Fruit fly (Drosophila melanogaster) whole organism, prepupa: ENCODE measurements around the gene beta-PheRS.

Source experiments
- CG10631 ChIP-seq: fragments of 200-800 bp; sonication (Bioruptor generic); optimal IDR thresholded peaks from 2 replicates; lab custom pipeline; 2016; ENCODE audit warnings: missing biosample characterization, missing genetic modification characterization
- CG11762 ChIP-seq: fragments of 200-800 bp; sonication (Bioruptor generic); optimal IDR thresholded peaks from 3 replicates; lab custom pipeline; 2016; ENCODE audit warnings: missing biosample characterization, missing genetic modification characterization; ENCODE audit not compliant: insufficient read depth
- CG11902 ChIP-seq: fragments of 200-800 bp; sonication (Bioruptor generic); optimal IDR thresholded peaks from 3 replicates; lab custom pipeline; 2016; ENCODE audit warnings: missing biosample characterization, missing genetic modification characterization
- CG1621 ChIP-seq: fragments of 200-800 bp; sonication (Bioruptor generic); optimal IDR thresholded peaks from 3 replicates; lab custom pipeline; 2018; ENCODE audit warnings: missing biosample characterization, mild to moderate bottlenecking, missing genetic modification characterization
- CG16779 ChIP-seq: fragments of 200-800 bp; sonication (Bioruptor generic); optimal IDR thresholded peaks from 3 replicates; lab custom pipeline; 2017; ENCODE audit warnings: missing biosample characterization, mild to moderate bottlenecking, missing genetic modification characterization
- CG31627 ChIP-seq: fragments of 200-800 bp; sonication (Bioruptor generic); optimal IDR thresholded peaks from 3 replicates; lab custom pipeline; 2016; ENCODE audit warnings: missing biosample characterization, missing genetic modification characterization
- CG32006 ChIP-seq: fragments of 200-800 bp; sonication (Bioruptor generic); optimal IDR thresholded peaks from 3 replicates; lab custom pipeline; 2017; ENCODE audit warnings: missing biosample characterization, mild to moderate bottlenecking, missing genetic modification characterization
- CG34406 ChIP-seq: fragments of 200-800 bp; sonication (Bioruptor generic); optimal IDR thresholded peaks from 3 replicates; lab custom pipeline; 2016; ENCODE audit warnings: missing biosample characterization, missing genetic modification characterization
- CG3919 ChIP-seq: fragments of 200-800 bp; sonication (Bioruptor generic); optimal IDR thresholded peaks from 3 replicates; lab custom pipeline; 2016; ENCODE audit warnings: missing biosample characterization, missing genetic modification characterization
- CG4318 ChIP-seq: fragments of 200-800 bp; sonication (Bioruptor generic); optimal IDR thresholded peaks from 3 replicates; lab custom pipeline; 2017; ENCODE audit warnings: missing biosample characterization, mild to moderate bottlenecking, missing genetic modification characterization
- CG6276 ChIP-seq: fragments of 200-800 bp; sonication (Bioruptor generic); optimal IDR thresholded peaks from 2 replicates; lab custom pipeline; 2017; ENCODE audit warnings: missing biosample characterization, mild to moderate bottlenecking, missing genetic modification characterization
- CG6792 ChIP-seq: fragments of 200-800 bp; sonication (Bioruptor generic); optimal IDR thresholded peaks from 3 replicates; lab custom pipeline; 2016; ENCODE audit warnings: missing biosample characterization, missing genetic modification characterization
- CG6808 ChIP-seq: fragments of 200-800 bp; sonication (Bioruptor generic); optimal IDR thresholded peaks from 3 replicates; lab custom pipeline; 2017; ENCODE audit warnings: missing biosample characterization, missing genetic modification characterization, mild to moderate bottlenecking, moderate library complexity, missing genetic modification reagents
- CG7368 ChIP-seq: fragments of 200-800 bp; sonication (Bioruptor generic); optimal IDR thresholded peaks from 3 replicates; lab custom pipeline; 2016; ENCODE audit warnings: missing biosample characterization, missing genetic modification characterization
- CG8119 ChIP-seq: fragments of 200-800 bp; sonication (Bioruptor generic); IDR thresholded peaks from 3 replicates; pipeline ENCODE4 v1.3.6; 2022; ENCODE audit warnings: missing biosample characterization, missing genetic modification characterization
- CG8319 ChIP-seq: fragments of 200-800 bp; sonication (Bioruptor generic); optimal IDR thresholded peaks from 3 replicates; lab custom pipeline; 2016; ENCODE audit warnings: missing biosample characterization, missing genetic modification characterization
- CG8632 ChIP-seq: fragments of 200-800 bp; sonication (Bioruptor generic); optimal IDR thresholded peaks from 3 replicates; lab custom pipeline; 2016; ENCODE audit warnings: missing biosample characterization, missing genetic modification characterization
- CG9139 ChIP-seq: fragments of 200-800 bp; sonication (Bioruptor generic); optimal IDR thresholded peaks from 3 replicates; lab custom pipeline; 2017; ENCODE audit warnings: missing biosample characterization, mild to moderate bottlenecking, missing genetic modification characterization
- Eip75B ChIP-seq: fragments of 200-800 bp; sonication (Bioruptor generic); optimal IDR thresholded peaks from 3 replicates; lab custom pipeline; 2016; ENCODE audit warnings: missing biosample characterization, missing genetic modification characterization
- Eip78C ChIP-seq: fragments of 200-800 bp; sonication (Bioruptor generic); peaks from one replicate; lab custom pipeline; 2016; ENCODE audit warnings: missing biosample characterization, missing genetic modification characterization
- Eip93F ChIP-seq: fragments of 200-800 bp; sonication (Bioruptor generic); optimal IDR thresholded peaks from 2 replicates; lab custom pipeline; 2016; ENCODE audit warnings: missing biosample characterization, mild to moderate bottlenecking, missing genetic modification characterization
- Ets21C ChIP-seq: fragments of 200-800 bp; sonication (Bioruptor generic); optimal IDR thresholded peaks from 3 replicates; lab custom pipeline; 2016; ENCODE audit warnings: missing biosample characterization, missing genetic modification characterization
- Hr38 ChIP-seq: sonication (Bioruptor generic); optimal IDR thresholded peaks from 2 replicates; lab custom pipeline; 2016; ENCODE audit warnings: missing biosample characterization, missing genetic modification characterization
- Hr39 ChIP-seq: fragments of 200-800 bp; sonication (Bioruptor generic); optimal IDR thresholded peaks from 2 replicates; lab custom pipeline; 2016; ENCODE audit warnings: missing biosample characterization, missing genetic modification characterization
- OdsH ChIP-seq: fragments of 200-800 bp; sonication (Bioruptor generic); optimal IDR thresholded peaks from 3 replicates; lab custom pipeline; 2016; ENCODE audit warnings: missing biosample characterization, missing genetic modification characterization
- Sox14 ChIP-seq: fragments of 200-800 bp; sonication (Bioruptor generic); optimal IDR thresholded peaks from 3 replicates; lab custom pipeline; 2016; ENCODE audit warnings: missing biosample characterization, missing genetic modification characterization
- achi ChIP-seq: fragments of 200-800 bp; sonication (Bioruptor generic); optimal IDR thresholded peaks from 3 replicates; lab custom pipeline; 2016; ENCODE audit warnings: missing biosample characterization, missing genetic modification characterization
- acj6 ChIP-seq: fragments of 200-800 bp; sonication (Bioruptor generic); optimal IDR thresholded peaks from 3 replicates; lab custom pipeline; 2016; ENCODE audit warnings: missing biosample characterization, missing genetic modification characterization
- cyc ChIP-seq: fragments of 200-800 bp; sonication (Bioruptor generic); optimal IDR thresholded peaks from 3 replicates; lab custom pipeline; 2016; ENCODE audit warnings: missing biosample characterization, missing genetic modification characterization
- eg ChIP-seq: fragments of 200-800 bp; sonication (Bioruptor generic); IDR thresholded peaks from 3 replicates; pipeline ENCODE4 v1.3.6; 2022; ENCODE audit warnings: missing biosample characterization, missing genetic modification characterization
- esn ChIP-seq: fragments of 200-800 bp; sonication (Bioruptor generic); optimal IDR thresholded peaks from 2 replicates; lab custom pipeline; 2016; ENCODE audit warnings: missing biosample characterization, mild to moderate bottlenecking, missing genetic modification characterization, moderate library complexity
- fd85E ChIP-seq: fragments of 200-800 bp; sonication (Bioruptor generic); optimal IDR thresholded peaks from 3 replicates; lab custom pipeline; 2016; ENCODE audit warnings: missing biosample characterization, missing genetic modification characterization
- fkh ChIP-seq: fragments of 200-800 bp; sonication (Bioruptor generic); optimal IDR thresholded peaks from 3 replicates; lab custom pipeline; 2017; ENCODE audit warnings: missing biosample characterization, mild to moderate bottlenecking, missing genetic modification characterization, moderate library complexity
- net ChIP-seq: fragments of 200-800 bp; sonication (Bioruptor generic); optimal IDR thresholded peaks from 3 replicates; lab custom pipeline; 2016; ENCODE audit warnings: missing biosample characterization, missing genetic modification characterization
- pdm3 ChIP-seq: fragments of 200-800 bp; sonication (Bioruptor generic); optimal IDR thresholded peaks from 3 replicates; lab custom pipeline; 2016; ENCODE audit warnings: missing biosample characterization, missing genetic modification characterization
- spab ChIP-seq: fragments of 200-800 bp; sonication (Bioruptor generic); optimal IDR thresholded peaks from 2 replicates; lab custom pipeline; 2017; ENCODE audit warnings: missing biosample characterization, mild to moderate bottlenecking, missing genetic modification characterization, missing genetic modification reagents
- ss ChIP-seq, 2 experiments: fragments of 200-800 bp; sonication (Bioruptor generic); optimal IDR thresholded peaks; 2 replicates in 1 of 2; 3 replicates in 1 of 2; lab custom pipeline; 2017 to 2018; ENCODE audit warnings: mild to moderate bottlenecking in 2 of 2, missing biosample characterization in 2 of 2, missing genetic modification characterization in 2 of 2, moderate library complexity in 1 of 2
- svp ChIP-seq: fragments of 200-800 bp; sonication (Bioruptor generic); peaks from one replicate; lab custom pipeline; 2016; ENCODE audit warnings: missing biosample characterization, missing genetic modification characterization
- topi ChIP-seq: fragments of 200-800 bp; sonication (Bioruptor generic); optimal IDR thresholded peaks from 3 replicates; lab custom pipeline; 2016; ENCODE audit warnings: missing biosample characterization, missing genetic modification characterization

The beta-PheRS gene

dm6 chr3R:24270578-24270977 is 18.1 kb upstream of the beta-PheRS start:
- no peak for TF ChIP-seq CG7368 (GFP tag; lab: Kevin White, UChicago)
- TF ChIP-seq CG8319, result no peak
- no peak for TF ChIP-seq svp

dm6 chr3R:24270034-24270433 is 17.6 kb upstream of the beta-PheRS start:
- TF ChIP-seq ss (GFP tag; optimal IDR thresholded peaks at IDR 0.05; lab: Kevin White, UChicago), result peak in 1 of 2 experiments; percentile 27
- no peak for TF ChIP-seq CG7368 (GFP tag; lab: Kevin White, UChicago)
- no peak for TF ChIP-seq CG10631 (GFP tag; lab: Kevin White, UChicago)
- TF ChIP-seq pdm3 (GFP tag; lab: Kevin White, UChicago), result no peak
- no peak for TF ChIP-seq Ets21C (GFP tag; lab: Kevin White, UChicago)
- TF ChIP-seq fkh (GFP tag; lab: Kevin White, UChicago), result peak; percentile 80
- TF ChIP-seq CG8319, result no peak
- no peak for TF ChIP-seq svp

dm6 chr3R:24268293-24268692 is 15.8 kb upstream of the beta-PheRS start:
- no peak for TF ChIP-seq CG8632 (GFP tag; lab: Kevin White, UChicago)
- TF ChIP-seq Eip93F (GFP tag; lab: Kevin White, UChicago), result peak; percentile 28
- peak; percentile 51 for TF ChIP-seq fkh (GFP tag; lab: Kevin White, UChicago)

dm6 chr3R:24267580-24268202 is 15.2 kb upstream of the beta-PheRS start:
- no peak for TF ChIP-seq CG8632 (GFP tag; lab: Kevin White, UChicago)
- no peak for TF ChIP-seq CG3919 (GFP tag; lab: Kevin White, UChicago)
- no peak for TF ChIP-seq CG34406 (GFP tag; lab: Kevin White, UChicago)
- no peak for TF ChIP-seq spab
- TF ChIP-seq net, result no peak
- no peak for TF ChIP-seq OdsH (GFP tag; lab: Kevin White, UChicago)

dm6 chr3R:24266786-24267579 is 14.5 kb upstream of the beta-PheRS start:
- TF ChIP-seq OdsH (GFP tag; lab: Kevin White, UChicago), result peak; percentile 88
- TF ChIP-seq topi (GFP tag; lab: Kevin White, UChicago), result peak; percentile 80
- peak; percentile 88 for TF ChIP-seq CG6792 (GFP tag; lab: Kevin White, UChicago)
- TF ChIP-seq acj6 (GFP tag; lab: Kevin White, UChicago), result peak; percentile 86
- peak; percentile 82 for TF ChIP-seq CG6276 (GFP tag; lab: Kevin White, UChicago)
- TF ChIP-seq CG9139 (GFP tag; lab: Kevin White, UChicago), result peak; percentile 76
- TF ChIP-seq CG8632 (GFP tag; lab: Kevin White, UChicago), result peak; percentile 86
- peak; percentile 62 for TF ChIP-seq CG31627 (GFP tag; lab: Kevin White, UChicago)
- peak; percentile 89 for TF ChIP-seq CG10631 (GFP tag; lab: Kevin White, UChicago)
- TF ChIP-seq eg (GFP tag; lab: Robert Waterston, UW), result peak; percentile 62; the same call in 1 of the 3 replicates
- TF ChIP-seq CG8119 (GFP tag; lab: Robert Waterston, UW), result peak; percentile 87
- TF ChIP-seq svp, result peak; percentile 92
- TF ChIP-seq fkh (GFP tag; lab: Kevin White, UChicago), result no peak
- TF ChIP-seq fd85E, result no peak
- peak; percentile 89 for TF ChIP-seq spab
- peak; percentile 71 for TF ChIP-seq CG11902 (GFP tag; lab: Kevin White, UChicago)
- TF ChIP-seq Hr39 (GFP tag; lab: Kevin White, UChicago), result peak; percentile 59
- peak; percentile 68 for TF ChIP-seq cyc (GFP tag; lab: Kevin White, UChicago)
- peak; percentile 84 for TF ChIP-seq CG11762 (GFP tag; lab: Kevin White, UChicago)
- peak; percentile 81 for TF ChIP-seq Sox14 (GFP tag; lab: Kevin White, UChicago)
- TF ChIP-seq CG32006 (GFP tag; lab: Kevin White, UChicago), result peak; percentile 92
- TF ChIP-seq Eip75B (GFP tag; lab: Kevin White, UChicago), result peak; percentile 87
- TF ChIP-seq CG4318 (GFP tag; lab: Kevin White, UChicago), result peak; percentile 82
- no peak for TF ChIP-seq Hr38 (GFP tag; lab: Kevin White, UChicago)
- TF ChIP-seq CG3919 (GFP tag; lab: Kevin White, UChicago), result peak; percentile 86
- TF ChIP-seq Eip93F (GFP tag; lab: Kevin White, UChicago), result peak; percentile 62
- TF ChIP-seq CG6808 (GFP tag; lab: Kevin White, UChicago), result peak; percentile 93
- TF ChIP-seq CG1621 (tag; lab: Kevin White, UChicago), result peak; percentile 79
- TF ChIP-seq pdm3 (GFP tag; lab: Kevin White, UChicago), result peak; percentile 82
- TF ChIP-seq CG16779 (tag; lab: Kevin White, UChicago), result peak; percentile 73
- peak; percentile 97 for TF ChIP-seq Eip78C
- TF ChIP-seq achi, result peak; percentile 90
- peak; percentile 89 for TF ChIP-seq esn (GFP tag; lab: Kevin White, UChicago)
